Fruit fly (Drosophila melanogaster): Measurements from ENCODE around the gene jvl.

DNA sequence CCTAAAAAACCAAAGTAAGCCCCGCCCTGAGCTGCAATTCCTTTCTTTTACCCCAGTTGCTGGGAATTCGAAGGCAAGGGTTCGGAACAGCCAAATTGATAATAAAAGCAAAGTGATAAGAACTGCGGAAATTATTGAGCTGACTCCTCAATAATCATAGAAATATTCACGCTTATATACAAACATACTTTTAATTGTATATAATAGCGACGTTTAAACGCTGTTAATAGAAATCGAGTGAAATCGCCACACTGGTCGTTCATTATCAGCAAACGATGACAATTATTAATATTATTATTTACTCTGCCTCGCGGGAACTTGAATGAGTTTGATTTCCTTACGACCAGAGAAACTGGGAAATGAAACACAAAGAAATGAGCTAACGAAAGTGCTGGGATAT, 5.4 kb upstream of the jvl start:
- TF ChIP-seq CTCF (optimal IDR thresholded peaks at IDR 0.05) = no peak
- no peak for TF ChIP-seq CG8478 (optimal IDR thresholded peaks at IDR 0.05)

Data from S2 (cell line).